Fruit fly (Drosophila melanogaster) whole organism, embryonic: Measurements from ENCODE around the gene CG14535.

Experiments
- BtbVII ChIP-seq: fragments of 200-800 bp; sonication (Bioruptor generic); optimal IDR thresholded peaks from 3 replicates; lab custom pipeline; 2017; ENCODE audit warnings: missing biosample characterization, mild to moderate bottlenecking, missing genetic modification characterization
- CG10147 ChIP-seq: fragments of 200-800 bp; sonication (Bioruptor generic); optimal IDR thresholded peaks from 2 replicates; lab custom pipeline; 2019; ENCODE audit warnings: missing biosample characterization, mild to moderate bottlenecking, missing genetic modification characterization, moderate library complexity
- CG10366 ChIP-seq: fragments of 200-800 bp; sonication (Bioruptor generic); IDR thresholded peaks from 2 replicates; pipeline ENCODE4 v1.3.6; 2022; ENCODE audit warnings: missing biosample characterization, missing genetic modification characterization
- CG11723 ChIP-seq: fragments of 200-800 bp; sonication (Bioruptor generic); optimal IDR thresholded peaks from 2 replicates; lab custom pipeline; 2017; ENCODE audit warnings: missing biosample characterization, mild to moderate bottlenecking, missing genetic modification characterization
- CG12219 ChIP-seq: fragments of 200-800 bp; sonication (Bioruptor generic); optimal IDR thresholded peaks from 3 replicates; lab custom pipeline; 2018; ENCODE audit warnings: missing biosample characterization, mild to moderate bottlenecking, missing genetic modification characterization
- CG13287 ChIP-seq: fragments of 200-800 bp; sonication (Bioruptor generic); IDR thresholded peaks from 2 replicates; pipeline ENCODE4 v1.3.6; 2022; ENCODE audit warnings: missing biosample characterization, missing genetic modification characterization; ENCODE audit not compliant: partially characterized antibody
- CG17359 ChIP-seq: fragments of 200-800 bp; sonication (Bioruptor generic); optimal IDR thresholded peaks from 3 replicates; lab custom pipeline; 2018; ENCODE audit warnings: missing biosample characterization, mild to moderate bottlenecking, missing genetic modification characterization, moderate library complexity
- CG18599 ChIP-seq: fragments of 200-800 bp; sonication (Bioruptor generic); optimal IDR thresholded peaks from 3 replicates; lab custom pipeline; 2017; ENCODE audit warnings: missing biosample characterization, missing genetic modification characterization, mild to moderate bottlenecking, moderate library complexity, missing genetic modification reagents
- CG2199 ChIP-seq: fragments of 200-800 bp; sonication (Bioruptor generic); IDR thresholded peaks from 3 replicates; pipeline ENCODE4 v1.3.6; 2022; ENCODE audit warnings: missing biosample characterization, missing genetic modification characterization
- CG4404 ChIP-seq: fragments of 200-800 bp; sonication (Bioruptor generic); IDR thresholded peaks from 2 replicates; pipeline ENCODE4 v1.3.6; 2022; ENCODE audit warnings: missing biosample characterization, missing genetic modification characterization
- CG4820 ChIP-seq: fragments of 200-800 bp; sonication (Bioruptor generic); optimal IDR thresholded peaks from 3 replicates; lab custom pipeline; 2016; ENCODE audit warnings: missing biosample characterization, missing genetic modification characterization
- CG6254 ChIP-seq: fragments of 200-800 bp; sonication (Bioruptor generic); optimal IDR thresholded peaks from 3 replicates; lab custom pipeline; 2017; ENCODE audit warnings: mild to moderate bottlenecking, missing biosample characterization, missing genetic modification reagents, missing genetic modification characterization
- CG7987 ChIP-seq: fragments of 200-800 bp; sonication (Bioruptor generic); optimal IDR thresholded peaks from 2 replicates; lab custom pipeline; 2018; ENCODE audit warnings: missing biosample characterization, mild to moderate bottlenecking, missing genetic modification characterization, moderate library complexity
- CG9215 ChIP-seq: fragments of 200-800 bp; sonication (Bioruptor generic); IDR thresholded peaks from 2 replicates; pipeline ENCODE4 v1.3.6; 2022; ENCODE audit warnings: missing biosample characterization, missing genetic modification characterization
- CG9727 ChIP-seq: fragments of 200-800 bp; sonication (Bioruptor generic); optimal IDR thresholded peaks from 3 replicates; lab custom pipeline; 2017; ENCODE audit warnings: missing biosample characterization, mild to moderate bottlenecking, missing genetic modification characterization
- CHES-1-like ChIP-seq: fragments of 200-800 bp; sonication (Bioruptor generic); optimal IDR thresholded peaks from 2 replicates; lab custom pipeline; 2016; ENCODE audit warnings: missing biosample characterization, missing genetic modification characterization
- CTCF ChIP-seq: fragments of 200-800 bp; sonication (Bioruptor generic); optimal IDR thresholded peaks from 2 replicates; lab custom pipeline; 2017; ENCODE audit warnings: missing biosample characterization, mild to moderate bottlenecking, missing genetic modification characterization, moderate library complexity
- CoRest ChIP-seq: fragments of 200-800 bp; sonication (Bioruptor generic); optimal IDR thresholded peaks from 3 replicates; lab custom pipeline; 2018; ENCODE audit warnings: missing biosample characterization, mild to moderate bottlenecking, missing genetic modification characterization, moderate library complexity
- Fer1 ChIP-seq: fragments of 200-800 bp; sonication (Bioruptor generic); optimal IDR thresholded peaks from 2 replicates; lab custom pipeline; 2017; ENCODE audit warnings: missing biosample characterization, mild to moderate bottlenecking, missing genetic modification characterization
- GATAe ChIP-seq: fragments of 200-800 bp; sonication (Bioruptor generic); conservative IDR thresholded peaks from 2 replicates; pipeline ENCODE4 v1.3.6; 2022; ENCODE audit warnings: missing biosample characterization, missing genetic modification characterization
- H15 ChIP-seq: fragments of 200-800 bp; sonication (Bioruptor generic); IDR thresholded peaks from 3 replicates; pipeline ENCODE4 v1.3.6; 2022; ENCODE audit warnings: missing biosample characterization, missing genetic modification characterization
- HmgD ChIP-seq: fragments of 200-800 bp; sonication (Bioruptor generic); optimal IDR thresholded peaks from 3 replicates; lab custom pipeline; 2016; ENCODE audit warnings: missing biosample characterization, missing genetic modification characterization
- Hr39 ChIP-seq: fragments of >200 bp; optimal IDR thresholded peaks from 2 replicates; lab custom pipeline; 2017
- MESR4 ChIP-seq: fragments of 200-800 bp; sonication (Bioruptor generic); optimal IDR thresholded peaks from 2 replicates; lab custom pipeline; 2018; ENCODE audit warnings: missing biosample characterization, mild to moderate bottlenecking, missing genetic modification characterization, moderate library complexity
- Mad ChIP-seq: fragments of 200-800 bp; sonication (Bioruptor generic); optimal IDR thresholded peaks from 2 replicates; lab custom pipeline; 2016; ENCODE audit warnings: missing biosample characterization, missing genetic modification characterization
- Meics ChIP-seq: fragments of 200-800 bp; sonication (Bioruptor generic); optimal IDR thresholded peaks from 2 replicates; lab custom pipeline; 2017; ENCODE audit warnings: missing biosample characterization, mild to moderate bottlenecking, missing genetic modification characterization
- Oaz ChIP-seq: fragments of 200-800 bp; sonication (Bioruptor generic); IDR thresholded peaks from 2 replicates; pipeline ENCODE4 v1.3.6; 2022; ENCODE audit warnings: missing biosample characterization, missing genetic modification characterization
- Spps ChIP-seq: fragments of 200-800 bp; sonication (Bioruptor generic); optimal IDR thresholded peaks from 2 replicates; lab custom pipeline; 2018; ENCODE audit warnings: missing biosample characterization, mild to moderate bottlenecking, missing genetic modification characterization
- Trl ChIP-seq, 3 experiments: fragments of >200 bp in 2 of 3; fragments of 200-800 bp in 1 of 3; sonication (Bioruptor generic) in 1 of 3; optimal IDR thresholded peaks; 2 replicates in 1 of 3; 3 replicates in 2 of 3; lab custom pipeline; 2016 to 2017; ENCODE audit warnings: missing biosample characterization in 1 of 3, missing genetic modification characterization in 1 of 3
- aop ChIP-seq: fragments of 200-800 bp; sonication (Bioruptor generic); IDR thresholded peaks from 2 replicates; pipeline ENCODE4 v1.3.6; 2022; ENCODE audit warnings: missing biosample characterization, missing genetic modification characterization
- ash1 ChIP-seq: fragments of 200-800 bp; sonication (Bioruptor generic); optimal IDR thresholded peaks from 2 replicates; lab custom pipeline; 2018; ENCODE audit warnings: missing biosample characterization, mild to moderate bottlenecking, missing genetic modification characterization
- chinmo ChIP-seq: fragments of 200-800 bp; sonication (Bioruptor generic); IDR thresholded peaks from 4 replicates; pipeline ENCODE4 v1.3.6; 2022; ENCODE audit warnings: missing biosample characterization, missing genetic modification characterization; ENCODE audit not compliant: partially characterized antibody
- crol ChIP-seq: fragments of 200-800 bp; sonication (Bioruptor generic); IDR thresholded peaks from 2 replicates; pipeline ENCODE4 v1.3.6; 2022; ENCODE audit warnings: missing biosample characterization, missing genetic modification characterization
- fd64A ChIP-seq: fragments of 200-800 bp; sonication (Bioruptor generic); optimal IDR thresholded peaks from 3 replicates; lab custom pipeline; 2018; ENCODE audit warnings: missing biosample characterization, mild to moderate bottlenecking, missing genetic modification characterization
- fru ChIP-seq: fragments of >200 bp; optimal IDR thresholded peaks from 2 replicates; lab custom pipeline; 2017
- ftz-f1 ChIP-seq: fragments of 200-800 bp; sonication (Bioruptor generic); optimal IDR thresholded peaks from 2 replicates; lab custom pipeline; 2016; ENCODE audit warnings: missing biosample characterization, missing genetic modification characterization
- gsb-n ChIP-seq: fragments of 200-800 bp; sonication (Bioruptor generic); optimal IDR thresholded peaks from 3 replicates; lab custom pipeline; 2018; ENCODE audit warnings: missing biosample characterization, mild to moderate bottlenecking, missing genetic modification characterization
- jing ChIP-seq: fragments of 200-800 bp; sonication (Bioruptor generic); optimal IDR thresholded peaks from 2 replicates; lab custom pipeline; 2018; ENCODE audit warnings: missing biosample characterization, mild to moderate bottlenecking, missing genetic modification characterization
- kay ChIP-seq: fragments of 200-800 bp; sonication (Bioruptor generic); optimal IDR thresholded peaks from 2 replicates; lab custom pipeline; 2016; ENCODE audit warnings: missing biosample characterization, missing genetic modification characterization
- ken ChIP-seq: fragments of 200-800 bp; sonication (Bioruptor generic); IDR thresholded peaks from 3 replicates; pipeline ENCODE4 v1.3.6; 2022; ENCODE audit warnings: missing biosample characterization, missing genetic modification characterization
- lov ChIP-seq, 2 experiments: fragments of 200-800 bp in 1 of 2; fragments of >200 bp in 1 of 2; sonication (Bioruptor generic) in 1 of 2; IDR thresholded peaks in 1 of 2; optimal IDR thresholded peaks in 1 of 2; 2 replicates in 1 of 2; 3 replicates in 1 of 2; pipeline versions ENCODE4 v1.3.6 to Lab custom; 2017 to 2022; ENCODE audit warnings: missing biosample characterization in 1 of 2, missing genetic modification characterization in 1 of 2
- nau ChIP-seq: fragments of 200-800 bp; sonication (Bioruptor generic); optimal IDR thresholded peaks from 3 replicates; lab custom pipeline; 2017; ENCODE audit warnings: missing biosample characterization, mild to moderate bottlenecking, missing genetic modification characterization, missing genetic modification reagents
- pan ChIP-seq, 4 experiments: fragments of >200 bp in 3 of 4; fragments of 200-800 bp in 1 of 4; sonication (Bioruptor generic) in 1 of 4; optimal IDR thresholded peaks in 3 of 4; IDR thresholded peaks in 1 of 4; 2 replicates each; pipeline versions ENCODE4 v1.3.6 to Lab custom; 2017 to 2022; ENCODE audit warnings: missing biosample characterization in 2 of 4, missing genetic modification characterization in 2 of 4, mixed read lengths in 1 of 4
- peb ChIP-seq: fragments of 200-800 bp; sonication (Bioruptor generic); IDR thresholded peaks from 2 replicates; pipeline ENCODE4 v1.3.6; 2022; ENCODE audit warnings: missing biosample characterization, missing genetic modification characterization
- pfk ChIP-seq: fragments of 200-800 bp; sonication (Bioruptor generic); optimal IDR thresholded peaks from 2 replicates; lab custom pipeline; 2018; ENCODE audit warnings: missing biosample characterization, mild to moderate bottlenecking, missing genetic modification characterization, moderate library complexity
- salm ChIP-seq: fragments of 200-800 bp; sonication (Bioruptor generic); optimal IDR thresholded peaks from 2 replicates; lab custom pipeline; 2018; ENCODE audit warnings: missing biosample characterization, mild to moderate bottlenecking, missing genetic modification characterization
- tgo ChIP-seq: fragments of 200-800 bp; sonication (Bioruptor generic); IDR thresholded peaks from 3 replicates; pipeline ENCODE4 v1.3.6; 2022; ENCODE audit warnings: missing biosample characterization, missing genetic modification characterization
- tio ChIP-seq: fragments of 200-800 bp; sonication (Bioruptor generic); optimal IDR thresholded peaks from 2 replicates; lab custom pipeline; 2017; ENCODE audit warnings: missing biosample characterization, missing genetic modification characterization, inconsistent platforms
- trem ChIP-seq: fragments of 200-800 bp; optimal IDR thresholded peaks from 3 replicates; lab custom pipeline; 2019; ENCODE audit warnings: missing biosample characterization, mild to moderate bottlenecking, missing genetic modification characterization, moderate library complexity
- tx ChIP-seq: fragments of 200-800 bp; sonication (Bioruptor generic); optimal IDR thresholded peaks from 2 replicates; lab custom pipeline; 2016; ENCODE audit warnings: missing biosample characterization, missing genetic modification characterization
- vvl ChIP-seq: fragments of 200-800 bp; sonication (Bioruptor generic); IDR thresholded peaks from 2 replicates; pipeline ENCODE4 v1.3.6; 2022; ENCODE audit warnings: missing biosample characterization, missing genetic modification characterization

CG14535 gene

DNA sequence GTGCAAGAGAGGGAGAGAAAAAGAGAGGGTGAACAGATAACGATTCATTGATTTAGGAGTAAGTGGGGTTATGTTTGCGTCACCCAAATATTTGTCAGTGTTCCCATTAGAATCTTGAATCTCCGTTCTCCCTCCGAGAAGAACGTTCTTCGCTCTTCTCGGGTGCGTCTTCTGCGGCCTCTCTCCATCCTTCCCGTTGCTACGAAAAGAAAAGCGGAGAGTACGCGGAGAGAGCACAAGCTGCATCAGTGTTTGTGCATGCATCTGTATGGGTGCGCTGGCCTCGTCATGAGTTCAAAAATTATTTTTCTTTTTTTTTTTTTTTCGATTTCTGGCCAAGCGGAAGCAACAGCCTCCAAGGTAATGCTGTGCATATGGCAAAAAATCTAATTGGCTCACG lies 26.4 kb downstream of the CG14535 start (continued):
- TF ChIP-seq CG17359 (peak; percentile 38), CG4820 (no peak), CG9727 (no peak), CG7987 (GFP tag; lab: Kevin White, UChicago) (peak; percentile 38), tx (no peak), ftz-f1 (GFP tag; lab: Kevin White, UChicago) (peak; percentile 70), ken (GFP tag; lab: Robert Waterston, UW) (no peak), CG4404 (GFP tag; lab: Robert Waterston, UW) (no peak), crol (peak; percentile 28; the same call in 1 of the 2 replicates), nau (peak; percentile 48), Oaz (GFP tag; lab: Robert Waterston, UW) (no peak), fru (lab: Kevin White, UChicago) (no peak), tio (GFP tag; lab: Kevin White, UChicago) (no peak), chinmo (GFP tag; lab: Robert Waterston, UW) (peak; percentile 80; the same call in 2 of the 4 replicates), ash1 (GFP tag; lab: Kevin White, UChicago) (no peak), gsb-n (tag; lab: Kevin White, UChicago) (no peak), CG10147 (GFP tag; lab: Kevin White, UChicago) (no peak), Meics (GFP tag; lab: Kevin White, UChicago) (peak; percentile 2), jing (GFP tag; lab: Kevin White, UChicago) (no peak), CG12219 (GFP tag; lab: Kevin White, UChicago) (no peak), HmgD (GFP tag; lab: Kevin White, UChicago) (no peak), salm (tag; lab: Kevin White, UChicago) (peak; percentile 33), vvl (GFP tag; lab: Robert Waterston, UW) (0 out of 2 replicates have a peak, but pooled peaks have one; percentile 51), H15 (GFP tag; lab: Robert Waterston, UW) (no peak), CG10366 (GFP tag; lab: Robert Waterston, UW) (no peak), CoRest (no peak), CG13287 (no peak), lov (optimal IDR thresholded peaks at IDR 0.05; lab: Kevin White, UChicago) (no peak), lov (GFP tag; IDR thresholded peaks at IDR 0.05; lab: Robert Waterston, UW) (no peak), peb (GFP tag; lab: Robert Waterston, UW) (no peak), tgo (GFP tag; lab: Robert Waterston, UW) (no peak), kay (GFP tag; lab: Kevin White, UChicago) (no peak), trem (tag; lab: Kevin White, UChicago) (peak; percentile 1), BtbVII (peak; percentile 47), CG2199 (GFP tag; lab: Robert Waterston, UW) (0 out of 3 replicates have a peak, but pooled peaks have one; percentile 55), MESR4 (no peak), CG9215 (GFP tag; lab: Robert Waterston, UW) (no peak), Hr39 (lab: Kevin White, UChicago) (no peak), pfk (peak; percentile 7), CHES-1-like (peak; percentile 14), Mad (GFP tag; lab: Kevin White, UChicago) (no peak), CG6254 (GFP tag; lab: Kevin White, UChicago) (peak; percentile 17), CG18599 (GFP tag; lab: Kevin White, UChicago) (peak; percentile 23), Fer1 (GFP tag; lab: Kevin White, UChicago) (peak; percentile 15), GATAe (GFP tag; lab: Robert Waterston, UW) (no peak), fd64A (GFP tag; lab: Kevin White, UChicago) (peak; percentile 33), CG11723 (GFP tag; lab: Kevin White, UChicago) (no peak), Trl (optimal IDR thresholded peaks at IDR 0.05; lab: Kevin White, UChicago) (peak; percentile 93), Trl (GFP tag; optimal IDR thresholded peaks at IDR 0.05; lab: Kevin White, UChicago) (peak; percentile 39), aop (GFP tag; lab: Robert Waterston, UW) (no peak), CTCF (GFP tag; lab: Kevin White, UChicago) (no peak), Spps (tag; lab: Kevin White, UChicago) (no peak), pan (optimal IDR thresholded peaks at IDR 0.05; lab: Kevin White, UChicago) (no peak), pan (GFP tag; optimal IDR thresholded peaks at IDR 0.05 in 1 of 2, IDR thresholded peaks at IDR 0.05 in 1 of 2) (no peak)
